Worm (Caenorhabditis elegans) whole organism, young adult: Measurements from ENCODE around the gene F09E5.8.

Source experiments
- B0035.1 ChIP-seq: sonication (generic microtip); optimal IDR thresholded peaks from 2 replicates; lab custom pipeline; 2016; ENCODE audit warnings: missing genetic modification characterization, mild to moderate bottlenecking, missing compliant biosample characterization, missing genotype, missing genetic modification reagents
- B0261.1 ChIP-seq: sonication (generic microtip); optimal IDR thresholded peaks from 2 replicates; lab custom pipeline; 2016; ENCODE audit warnings: mild to moderate bottlenecking, missing genetic modification characterization, moderate library complexity, missing compliant biosample characterization
- C17E4.6 ChIP-seq: fragments of 200-800 bp; sonication (Bioruptor generic); IDR thresholded peaks from 2 replicates; pipeline ENCODE4 v1.3.6; 2022; ENCODE audit warnings: missing genetic modification reagents, missing genetic modification characterization, missing compliant biosample characterization
- F33H1.4 ChIP-seq: fragments of 200-800 bp; sonication (Bioruptor generic); IDR thresholded peaks from 2 replicates; pipeline ENCODE4 v1.3.6; 2022; ENCODE audit warnings: missing genetic modification reagents, missing genetic modification characterization, missing compliant biosample characterization
- F37B4.10 ChIP-seq: fragments of 200-800 bp; sonication (Bioruptor generic); IDR thresholded peaks from 2 replicates; pipeline ENCODE4 v1.3.6; 2022; ENCODE audit warnings: missing genetic modification characterization, missing compliant biosample characterization
- F55B11.4 ChIP-seq: sonication (generic microtip); optimal IDR thresholded peaks from 2 replicates; lab custom pipeline; 2016; ENCODE audit warnings: missing compliant biosample characterization, missing genetic modification characterization, borderline replicate concordance; ENCODE audit not compliant: insufficient read depth
- T26A5.8 ChIP-seq: sonication (generic microtip); optimal IDR thresholded peaks from 2 replicates; lab custom pipeline; 2016; ENCODE audit warnings: missing genetic modification characterization, missing compliant biosample characterization
- Y53G8AR.9 ChIP-seq: fragments of 200-800 bp; sonication (Bioruptor generic); conservative IDR thresholded peaks from 2 replicates; pipeline ENCODE4 v1.3.6; 2022; ENCODE audit warnings: missing genetic modification reagents, missing genetic modification characterization, missing compliant biosample characterization
- Y56A3A.18 ChIP-seq: fragments of 200-800 bp; sonication (Bioruptor generic); IDR thresholded peaks from 2 replicates; pipeline ENCODE4 v1.3.6; 2022; ENCODE audit warnings: missing genetic modification reagents, missing genetic modification characterization, missing compliant biosample characterization
- Y95B8A.8 ChIP-seq: fragments of 200-800 bp; sonication (Bioruptor generic); IDR thresholded peaks from 2 replicates; pipeline ENCODE4 v1.3.6; 2022; ENCODE audit warnings: missing genetic modification reagents, missing genetic modification characterization, missing compliant biosample characterization
- ZK185.1 ChIP-seq: sonication (generic microtip); optimal IDR thresholded peaks from 2 replicates; lab custom pipeline; 2016; ENCODE audit warnings: mild to moderate bottlenecking, missing genetic modification characterization, missing compliant biosample characterization; ENCODE audit not compliant: poor library complexity, severe bottlenecking
- ama-1 ChIP-seq, 3 experiments: fragments of 150-350 bp in 1 of 3; sonication (generic microtip) in 2 of 3; optimal IDR thresholded peaks; 2 replicates each; lab custom pipeline; 2014 to 2018; ENCODE audit warnings: missing biosample characterization in 2 of 3, missing genetic modification characterization in 2 of 3, missing genetic modification reagents in 2 of 3
- atf-7 ChIP-seq: sonication (generic microtip); optimal IDR thresholded peaks from 2 replicates; lab custom pipeline; 2017; ENCODE audit warnings: mild to moderate bottlenecking, missing genetic modification characterization, missing compliant biosample characterization
- attf-3 ChIP-seq: fragments of 200-800 bp; sonication (Bioruptor generic); conservative IDR thresholded peaks from 2 replicates; pipeline ENCODE4 v1.3.6; 2022; ENCODE audit warnings: missing genetic modification reagents, missing genetic modification characterization, missing compliant biosample characterization
- attf-5 ChIP-seq: fragments of 200-800 bp; sonication (Bioruptor generic); optimal IDR thresholded peaks from 2 replicates; lab custom pipeline; 2018; ENCODE audit warnings: mild to moderate bottlenecking, missing genetic modification characterization, missing compliant biosample characterization
- attf-6 ChIP-seq: fragments of 200-800 bp; sonication (Bioruptor generic); IDR thresholded peaks from 2 replicates; pipeline ENCODE4 v1.3.6; 2022; ENCODE audit warnings: missing genetic modification reagents, missing genetic modification characterization, missing compliant biosample characterization
- ccch-3 ChIP-seq: fragments of 200-800 bp; sonication (Bioruptor generic); optimal IDR thresholded peaks from 2 replicates; lab custom pipeline; 2018; ENCODE audit warnings: mild to moderate bottlenecking, missing genetic modification characterization, missing compliant biosample characterization
- cebp-2 ChIP-seq: fragments of 200-800 bp; sonication (Bioruptor generic); IDR thresholded peaks from 2 replicates; pipeline ENCODE4 v1.3.6; 2022; ENCODE audit warnings: missing genetic modification characterization, missing compliant biosample characterization
- ceh-27 ChIP-seq: fragments of 200-800 bp; sonication (Bioruptor generic); optimal IDR thresholded peaks from 2 replicates; lab custom pipeline; 2018; ENCODE audit warnings: mild to moderate bottlenecking, missing genetic modification characterization, moderate library complexity, missing compliant biosample characterization
- die-1 ChIP-seq: sonication (generic microtip); optimal IDR thresholded peaks from 2 replicates; lab custom pipeline; 2016; ENCODE audit warnings: missing genotype, mild to moderate bottlenecking, missing genetic modification characterization, missing compliant biosample characterization
- dox-1 ChIP-seq: fragments of 200-800 bp; sonication (Bioruptor generic); IDR thresholded peaks from 2 replicates; pipeline ENCODE4 v1.3.6; 2022; ENCODE audit warnings: missing genetic modification reagents, missing genetic modification characterization, missing compliant biosample characterization
- efl-1 ChIP-seq: fragments of 150-350 bp; optimal IDR thresholded peaks from 2 replicates; lab custom pipeline; 2014; ENCODE audit warnings: missing biosample characterization, missing genetic modification reagents, missing genetic modification characterization
- egl-44 ChIP-seq: fragments of 200-800 bp; sonication (Bioruptor generic); IDR thresholded peaks from 2 replicates; pipeline ENCODE4 v1.3.6; 2022; ENCODE audit warnings: missing genetic modification reagents, missing genetic modification characterization, missing compliant biosample characterization
- ekl-4 ChIP-seq: fragments of 200-800 bp; sonication (Bioruptor generic); IDR thresholded peaks from 2 replicates; pipeline ENCODE4 v1.3.6; 2022; ENCODE audit warnings: missing genetic modification reagents, missing genetic modification characterization, missing compliant biosample characterization
- gei-17 ChIP-seq: fragments of 200-800 bp; sonication (Bioruptor generic); optimal IDR thresholded peaks from 2 replicates; lab custom pipeline; 2018; ENCODE audit warnings: mild to moderate bottlenecking, missing genetic modification characterization, missing compliant biosample characterization
- hlh-12 ChIP-seq: sonication (generic microtip); optimal IDR thresholded peaks from 2 replicates; lab custom pipeline; 2016; ENCODE audit warnings: missing genetic modification characterization, missing compliant biosample characterization
- hlh-26 ChIP-seq: fragments of 200-800 bp; sonication (Bioruptor generic); conservative IDR thresholded peaks from 2 replicates; pipeline ENCODE4 v1.3.6; 2022; ENCODE audit warnings: missing genetic modification reagents, missing genetic modification characterization, missing compliant biosample characterization
- hmg-20 ChIP-seq: fragments of 200-800 bp; sonication (Bioruptor generic); IDR thresholded peaks from 2 replicates; pipeline ENCODE4 v1.3.6; 2022; ENCODE audit warnings: missing genetic modification reagents, missing genetic modification characterization, missing compliant biosample characterization
- hsf-1 ChIP-seq: fragments of 200-800 bp; sonication (Bioruptor generic); IDR thresholded peaks from 2 replicates; pipeline ENCODE4 v1.3.6; 2022; ENCODE audit warnings: missing genetic modification reagents, missing genetic modification characterization, missing compliant biosample characterization
- let-607 ChIP-seq, 2 experiments: fragments of 200-800 bp in 1 of 2; sonication (Bioruptor generic) in 1 of 2; sonication (generic microtip) in 1 of 2; optimal IDR thresholded peaks; 2 replicates each; lab custom pipeline; 2016 to 2018; ENCODE audit warnings: mild to moderate bottlenecking in 2 of 2, missing compliant biosample characterization in 2 of 2, missing genetic modification characterization in 2 of 2, moderate library complexity in 2 of 2, missing genotype in 1 of 2
- lin-40 ChIP-seq: sonication (generic microtip); optimal IDR thresholded peaks from 2 replicates; lab custom pipeline; 2016; ENCODE audit warnings: missing genetic modification characterization, mild to moderate bottlenecking, missing compliant biosample characterization, missing genotype, missing genetic modification reagents
- mcd-1 ChIP-seq: fragments of 200-800 bp; sonication (Bioruptor generic); IDR thresholded peaks from 2 replicates; pipeline ENCODE4 v1.3.6; 2022; ENCODE audit warnings: missing genetic modification reagents, missing genetic modification characterization, missing compliant biosample characterization
- mel-28 ChIP-seq: sonication (generic microtip); optimal IDR thresholded peaks from 2 replicates; lab custom pipeline; 2016; ENCODE audit warnings: borderline replicate concordance, mild to moderate bottlenecking, missing genetic modification characterization, missing compliant biosample characterization
- mes-4 ChIP-seq: sonication (generic microtip); optimal IDR thresholded peaks from 2 replicates; lab custom pipeline; 2016; ENCODE audit warnings: missing genotype, missing genetic modification characterization, missing compliant biosample characterization
- nfyb-1 ChIP-seq: fragments of 200-800 bp; sonication (Bioruptor generic); IDR thresholded peaks from 2 replicates; pipeline ENCODE4 v1.3.6; 2022; ENCODE audit warnings: missing genetic modification reagents, missing genetic modification characterization, missing compliant biosample characterization
- nhr-27 ChIP-seq: fragments of 200-800 bp; sonication (Bioruptor generic); optimal IDR thresholded peaks from 2 replicates; lab custom pipeline; 2018; ENCODE audit warnings: mild to moderate bottlenecking, missing genetic modification characterization, moderate library complexity, missing compliant biosample characterization
- nhr-90 ChIP-seq: sonication (generic microtip); optimal IDR thresholded peaks from 2 replicates; lab custom pipeline; 2016; ENCODE audit warnings: missing genotype, mild to moderate bottlenecking, missing genetic modification characterization, missing compliant biosample characterization
- repo-1 ChIP-seq: sonication (generic microtip); optimal IDR thresholded peaks from 2 replicates; lab custom pipeline; 2017; ENCODE audit warnings: mild to moderate bottlenecking, missing genetic modification characterization, missing compliant biosample characterization
- rpc-1 ChIP-seq, 2 experiments: fragments of 150-350 bp in 1 of 2; sonication (generic microtip) in 1 of 2; optimal IDR thresholded peaks; 2 replicates each; lab custom pipeline; 2014 to 2018; ENCODE audit warnings: missing biosample characterization in 1 of 2, missing genetic modification characterization in 1 of 2, missing genetic modification reagents in 1 of 2, missing genotype in 1 of 2
- snpc-1.1 ChIP-seq: sonication (generic microtip); optimal IDR thresholded peaks from 2 replicates; lab custom pipeline; 2017; ENCODE audit warnings: missing genetic modification characterization, mild to moderate bottlenecking, missing compliant biosample characterization, antibody characterized with exemption, moderate library complexity, missing genotype, missing genetic modification reagents; ENCODE audit not compliant: insufficient read depth
- somi-1 ChIP-seq: fragments of 200-800 bp; sonication (Bioruptor generic); optimal IDR thresholded peaks from 2 replicates; lab custom pipeline; 2018; ENCODE audit warnings: mild to moderate bottlenecking, missing genetic modification characterization, missing compliant biosample characterization
- tbp1 ChIP-seq: fragments of 200-800 bp; sonication (Bioruptor generic); optimal IDR thresholded peaks from 2 replicates; lab custom pipeline; 2018; ENCODE audit warnings: mild to moderate bottlenecking, missing genetic modification characterization, missing compliant biosample characterization
- tlf-1 ChIP-seq: fragments of 200-800 bp; sonication (Bioruptor generic); optimal IDR thresholded peaks from 2 replicates; lab custom pipeline; 2018; ENCODE audit warnings: mild to moderate bottlenecking, missing genetic modification characterization, missing compliant biosample characterization
- xnd-1 ChIP-seq: sonication (generic microtip); optimal IDR thresholded peaks from 2 replicates; lab custom pipeline; 2016; ENCODE audit warnings: missing genotype, missing genetic modification reagents, missing genetic modification characterization, missing compliant biosample characterization
- zfh-2 ChIP-seq: fragments of 200-800 bp; sonication (Bioruptor generic); conservative IDR thresholded peaks from 2 replicates; pipeline ENCODE4 v1.3.6; 2022; ENCODE audit warnings: missing genetic modification reagents, missing genetic modification characterization, missing compliant biosample characterization
- ztf-22 ChIP-seq: fragments of 200-800 bp; sonication (Bioruptor generic); optimal IDR thresholded peaks from 2 replicates; lab custom pipeline; 2018; ENCODE audit warnings: mild to moderate bottlenecking, missing genetic modification characterization, moderate library complexity, missing compliant biosample characterization
- ztf-26 ChIP-seq: sonication (generic microtip); optimal IDR thresholded peaks from 2 replicates; lab custom pipeline; 2017; ENCODE audit warnings: missing genetic modification characterization, missing compliant biosample characterization

F09E5.8 gene

ce11 chrII:5321718-5322286, 28.7 kb upstream of the F09E5.8 start (continued):
- peak; percentile 9 for TF ChIP-seq tlf-1 (GFP tag; lab: Kevin White, UChicago)
- TF ChIP-seq zfh-2 (GFP tag; lab: Robert Waterston, UW), result peak; percentile 98
- TF ChIP-seq F55B11.4 (tag; lab: Kevin White, UChicago), result no peak
- TF ChIP-seq hsf-1 (GFP tag; lab: Robert Waterston, UW), result no peak
- TF ChIP-seq atf-7 (tag; lab: Kevin White, UChicago), result peak; percentile 68
- TF ChIP-seq ccch-3 (GFP tag; lab: Kevin White, UChicago), result no peak
- TF ChIP-seq cebp-2, result no peak
- 0 out of 2 replicates have a peak, but pooled peaks have one; percentile 18 for TF ChIP-seq nfyb-1 (GFP tag; lab: Robert Waterston, UW)
- no peak for TF ChIP-seq ama-1 (optimal IDR thresholded peaks at IDR 0.05; lab: Kevin White, UChicago)
- TF ChIP-seq ama-1 (GFP tag; optimal IDR thresholded peaks at IDR 0.05; lab: Kevin White, UChicago), result no peak
- TF ChIP-seq C17E4.6, result no peak
- peak; percentile 79 for TF ChIP-seq ztf-26 (tag; lab: Kevin White, UChicago)
- no peak for TF ChIP-seq ekl-4 (GFP tag; lab: Robert Waterston, UW)
- TF ChIP-seq Y95B8A.8 (GFP tag; lab: Robert Waterston, UW), result no peak
- peak; percentile 10 for TF ChIP-seq ztf-22
- peak; percentile 11 for TF ChIP-seq attf-5 (GFP tag; lab: Kevin White, UChicago)
- no peak for TF ChIP-seq hlh-26 (GFP tag; lab: Robert Waterston, UW)
- TF ChIP-seq nhr-27 (tag; lab: Kevin White, UChicago), result no peak
- no peak for TF ChIP-seq F33H1.4 (GFP tag; lab: Robert Waterston, UW)
- TF ChIP-seq B0035.1 (tag; lab: Kevin White, UChicago), result no peak
- TF ChIP-seq somi-1 (GFP tag; lab: Kevin White, UChicago), result peak; percentile 25
- TF ChIP-seq dox-1 (GFP tag; lab: Robert Waterston, UW), result peak; percentile 76
- TF ChIP-seq efl-1 (GFP tag; lab: Kevin White, UChicago), result no peak
- TF ChIP-seq mcd-1 (GFP tag; lab: Robert Waterston, UW), result peak; percentile 67
- TF ChIP-seq let-607 (tag; optimal IDR thresholded peaks at IDR 0.05; lab: Kevin White, UChicago), result peak in 1 of 2 experiments; percentile 22
- TF ChIP-seq Y56A3A.18 (GFP tag; lab: Robert Waterston, UW), result no peak
- no peak for TF ChIP-seq attf-3 (GFP tag; lab: Robert Waterston, UW)
- no peak for TF ChIP-seq snpc-1.1 (tag; lab: Kevin White, UChicago)
- no peak for TF ChIP-seq hmg-20
- no peak for TF ChIP-seq attf-6 (GFP tag; lab: Robert Waterston, UW)
- peak; percentile 18 for TF ChIP-seq ZK185.1 (tag; lab: Kevin White, UChicago)
- TF ChIP-seq xnd-1, result no peak
- no peak for TF ChIP-seq die-1 (tag; lab: Kevin White, UChicago)
- TF ChIP-seq mes-4 (tag; lab: Kevin White, UChicago), result no peak
- peak; percentile 55 for TF ChIP-seq lin-40
- no peak for TF ChIP-seq F37B4.10 (GFP tag; lab: Robert Waterston, UW)
- no peak for TF ChIP-seq repo-1 (tag; lab: Kevin White, UChicago)
- peak; percentile 46 for TF ChIP-seq gei-17 (GFP tag; lab: Kevin White, UChicago)
- TF ChIP-seq tbp1 (GFP tag; lab: Kevin White, UChicago), result no peak
- TF ChIP-seq hlh-12 (tag; lab: Kevin White, UChicago), result no peak
- no peak for TF ChIP-seq mel-28
- no peak for TF ChIP-seq rpc-1 (optimal IDR thresholded peaks at IDR 0.05; lab: Kevin White, UChicago)
- no peak for TF ChIP-seq rpc-1 (tag; optimal IDR thresholded peaks at IDR 0.05; lab: Kevin White, UChicago)
- TF ChIP-seq B0261.1 (tag; lab: Kevin White, UChicago), result no peak
- TF ChIP-seq ceh-27 (GFP tag; lab: Kevin White, UChicago), result peak; percentile 62
- no peak for TF ChIP-seq egl-44
- no peak for TF ChIP-seq Y53G8AR.9
- no peak for TF ChIP-seq nhr-90 (tag; lab: Kevin White, UChicago)
- TF ChIP-seq T26A5.8 (tag; lab: Kevin White, UChicago), result no peak
